Worm (Caenorhabditis elegans) whole organism, late embryonic: Measurements from ENCODE around the gene sre-30.
A peak's percentile ranks its signal among the peaks of the same experiment; 100 is the strongest.

ENCODE experiments used
- T23F11.4 ChIP-seq: fragments of 200-800 bp; sonication (Bioruptor generic); optimal IDR thresholded peaks from 2 replicates; lab custom pipeline; 2018; ENCODE audit warnings: mild to moderate bottlenecking, missing genetic modification characterization, missing compliant biosample characterization
- ama-1 ChIP-seq: fragments of 150-350 bp; optimal IDR thresholded peaks from 2 replicates; lab custom pipeline; 2014
- ceh-14 ChIP-seq: sonication (generic microtip); optimal IDR thresholded peaks from 2 replicates; lab custom pipeline; 2016; ENCODE audit warnings: missing genotype, missing genetic modification characterization, missing compliant biosample characterization
- ceh-2 ChIP-seq: sonication (generic microtip); optimal IDR thresholded peaks from 2 replicates; lab custom pipeline; 2016; ENCODE audit warnings: missing genotype, missing genetic modification characterization, missing compliant biosample characterization
- ceh-30 ChIP-seq: fragments of 150-350 bp; optimal IDR thresholded peaks from 2 replicates; lab custom pipeline; 2014; ENCODE audit warnings: missing biosample characterization, missing genetic modification characterization
- ceh-31 ChIP-seq: sonication (generic microtip); optimal IDR thresholded peaks from 2 replicates; lab custom pipeline; 2016; ENCODE audit warnings: missing genetic modification characterization, missing compliant biosample characterization
- ceh-48 ChIP-seq: sonication (generic microtip); optimal IDR thresholded peaks from 2 replicates; lab custom pipeline; 2016; ENCODE audit warnings: missing genetic modification characterization, inconsistent platforms, missing compliant biosample characterization
- che-1 ChIP-seq: sonication (generic microtip); optimal IDR thresholded peaks from 2 replicates; lab custom pipeline; 2016; ENCODE audit warnings: mild to moderate bottlenecking, missing genetic modification characterization, missing compliant biosample characterization
- elt-4 ChIP-seq: sonication (generic microtip); optimal IDR thresholded peaks from 2 replicates; lab custom pipeline; 2016; ENCODE audit warnings: missing genetic modification characterization, missing compliant biosample characterization
- fkh-10 ChIP-seq: fragments of 150-350 bp; optimal IDR thresholded peaks from 2 replicates; lab custom pipeline; 2014; ENCODE audit warnings: missing biosample characterization, missing genetic modification reagents, missing genetic modification characterization
- lin-11 ChIP-seq: fragments of 200-800 bp; sonication (Bioruptor generic); optimal IDR thresholded peaks from 2 replicates; lab custom pipeline; 2018; ENCODE audit warnings: mild to moderate bottlenecking, missing genetic modification characterization, missing compliant biosample characterization
- madf-2 ChIP-seq: sonication (generic microtip); optimal IDR thresholded peaks from 2 replicates; lab custom pipeline; 2017; ENCODE audit warnings: missing genetic modification characterization, missing compliant biosample characterization
- nhr-11 ChIP-seq: fragments of 150-350 bp; optimal IDR thresholded peaks from 2 replicates; lab custom pipeline; 2014; ENCODE audit warnings: missing biosample characterization, missing genetic modification characterization
- pha-4 ChIP-seq: fragments of 150-350 bp; optimal IDR thresholded peaks from 2 replicates; lab custom pipeline; 2018; ENCODE audit warnings: missing biosample characterization, missing genetic modification reagents, missing genetic modification characterization
- pros-1 ChIP-seq: fragments of 150-350 bp; optimal IDR thresholded peaks from 2 replicates; lab custom pipeline; 2014; ENCODE audit warnings: missing biosample characterization, missing genetic modification reagents, missing genetic modification characterization
- sox-2 ChIP-seq: fragments of 200-800 bp; sonication (Bioruptor generic); IDR thresholded peaks from 2 replicates; pipeline ENCODE4 v1.3.6; 2022; ENCODE audit warnings: missing genetic modification reagents, missing genetic modification characterization, missing compliant biosample characterization
- unc-42 ChIP-seq: sonication (generic microtip); optimal IDR thresholded peaks from 2 replicates; lab custom pipeline; 2016; ENCODE audit warnings: missing genotype, missing genetic modification characterization, missing compliant biosample characterization

Gene sre-30

ce11 chrII:12373921-12374320 is 32.4 kb downstream of the sre-30 start:
- TF ChIP-seq unc-42 (peak; percentile 63), T23F11.4 (GFP tag; lab: Kevin White, UChicago) (no peak), ceh-31 (peak; percentile 47)
- TF ChIP-seq, all 69 proteins: peak for 2

ce11 chrII:12369202-12369601 is 37.1 kb downstream of the sre-30 start:
- TF ChIP-seq madf-2 (no peak), ceh-30 (no peak), fkh-10 (no peak), nhr-11 (tag; lab: Kevin White, UChicago) (no peak), ceh-48 (no peak), pros-1 (tag; lab: Kevin White, UChicago) (no peak), ceh-14 (tag; lab: Kevin White, UChicago) (no peak), pha-4 (tag; lab: Kevin White, UChicago) (no peak), che-1 (tag; lab: Kevin White, UChicago) (no peak)

ce11 chrII:12362262-12362661 is 44.0 kb downstream of the sre-30 start:
- TF ChIP-seq sox-2 (GFP tag; lab: Robert Waterston, UW) (no peak), elt-4 (tag; lab: Kevin White, UChicago) (no peak), lin-11 (tag; lab: Kevin White, UChicago) (no peak), ama-1 (no peak), ceh-2 (tag; lab: Kevin White, UChicago) (no peak)
